Fruit fly (Drosophila melanogaster) whole organism, embryonic: ENCODE data around the gene Notum.

Experiments
- Abd-B ChIP-seq: fragments of 200-800 bp; sonication (Bioruptor generic); optimal IDR thresholded peaks from 2 replicates; lab custom pipeline; 2018; ENCODE audit warnings: missing biosample characterization, mild to moderate bottlenecking, missing genetic modification characterization, moderate library complexity
- Asciz ChIP-seq: fragments of 200-800 bp; sonication (Bioruptor generic); optimal IDR thresholded peaks from 2 replicates; lab custom pipeline; 2017; ENCODE audit warnings: missing biosample characterization, mild to moderate bottlenecking, missing genetic modification characterization, missing genetic modification reagents
- CG1233 ChIP-seq: fragments of 200-800 bp; sonication (Bioruptor generic); optimal IDR thresholded peaks from 4 replicates; lab custom pipeline; 2018; ENCODE audit warnings: missing biosample characterization, mild to moderate bottlenecking, missing genetic modification characterization
- CG14667 ChIP-seq: fragments of 200-800 bp; sonication (Bioruptor generic); IDR thresholded peaks from 2 replicates; pipeline ENCODE4 v1.3.6; 2022; ENCODE audit warnings: missing biosample characterization, missing genetic modification characterization
- CG14860 ChIP-seq: fragments of 200-800 bp; sonication (Bioruptor generic); IDR thresholded peaks from 3 replicates; pipeline ENCODE4 v1.3.6; 2022; ENCODE audit warnings: missing biosample characterization, missing genetic modification characterization; ENCODE audit not compliant: partially characterized antibody
- CG1529 ChIP-seq: fragments of 200-800 bp; sonication (Bioruptor generic); optimal IDR thresholded peaks from 3 replicates; lab custom pipeline; 2018; ENCODE audit warnings: missing biosample characterization, missing genetic modification characterization
- CG16863 ChIP-seq: fragments of 200-800 bp; sonication (Bioruptor generic); optimal IDR thresholded peaks from 3 replicates; lab custom pipeline; 2016; ENCODE audit warnings: missing biosample characterization, missing genetic modification characterization
- CG18764 ChIP-seq: fragments of 200-800 bp; sonication (Bioruptor generic); optimal IDR thresholded peaks from 3 replicates; lab custom pipeline; 2016; ENCODE audit warnings: missing biosample characterization, missing genetic modification characterization
- CG2875 ChIP-seq: fragments of 200-800 bp; sonication (Bioruptor generic); optimal IDR thresholded peaks from 2 replicates; lab custom pipeline; 2017; ENCODE audit warnings: missing biosample characterization, mild to moderate bottlenecking, missing genetic modification characterization, missing genetic modification reagents
- CG31224 ChIP-seq: fragments of 200-800 bp; sonication (Bioruptor generic); IDR thresholded peaks from 2 replicates; pipeline ENCODE4 v1.3.6; 2022; ENCODE audit warnings: missing biosample characterization, missing genetic modification characterization
- CG31365 ChIP-seq: fragments of 200-800 bp; sonication (Bioruptor generic); optimal IDR thresholded peaks from 2 replicates; lab custom pipeline; 2018; ENCODE audit warnings: missing biosample characterization, mild to moderate bottlenecking, missing genetic modification characterization
- CG33213 ChIP-seq: fragments of 200-800 bp; sonication (Bioruptor generic); optimal IDR thresholded peaks from 3 replicates; lab custom pipeline; 2016; ENCODE audit warnings: missing biosample characterization, missing genetic modification characterization
- CG3995 ChIP-seq: fragments of 200-800 bp; sonication (Bioruptor generic); optimal IDR thresholded peaks from 3 replicates; lab custom pipeline; 2016; ENCODE audit warnings: missing biosample characterization, missing genetic modification characterization
- CG4730 ChIP-seq: fragments of 200-800 bp; sonication (Bioruptor generic); IDR thresholded peaks from 2 replicates; pipeline ENCODE4 v1.3.6; 2022; ENCODE audit warnings: missing biosample characterization, missing genetic modification characterization
- CG5180 ChIP-seq: fragments of 200-800 bp; sonication (Bioruptor generic); optimal IDR thresholded peaks from 3 replicates; lab custom pipeline; 2017; ENCODE audit warnings: missing biosample characterization, missing genetic modification characterization, mild to moderate bottlenecking, moderate library complexity, missing genetic modification reagents
- CG6689 ChIP-seq: fragments of 200-800 bp; sonication (Bioruptor generic); IDR thresholded peaks from 2 replicates; pipeline ENCODE4 v1.3.6; 2022; ENCODE audit warnings: missing biosample characterization, missing genetic modification characterization
- CG7372 ChIP-seq: fragments of 200-800 bp; sonication (Bioruptor generic); IDR thresholded peaks from 2 replicates; pipeline ENCODE4 v1.3.6; 2022; ENCODE audit warnings: missing biosample characterization, missing genetic modification characterization
- CG8290 ChIP-seq, 3 experiments: fragments of 200-800 bp; sonication (Bioruptor generic); optimal IDR thresholded peaks; 2 replicates each; lab custom pipeline; 2016 to 2019; ENCODE audit warnings: missing biosample characterization in 3 of 3, missing genetic modification characterization in 3 of 3, mild to moderate bottlenecking in 2 of 3, moderate library complexity in 1 of 3
- CG8765 ChIP-seq: fragments of 200-800 bp; sonication (Bioruptor generic); IDR thresholded peaks from 2 replicates; pipeline ENCODE4 v1.3.6; 2022; ENCODE audit warnings: missing biosample characterization, missing genetic modification characterization
- D19B ChIP-seq: fragments of 200-800 bp; sonication (Bioruptor generic); optimal IDR thresholded peaks from 2 replicates; lab custom pipeline; 2017; ENCODE audit warnings: missing biosample characterization, mild to moderate bottlenecking, missing genetic modification characterization
- Drgx ChIP-seq: fragments of 200-800 bp; sonication (Bioruptor generic); IDR thresholded peaks from 2 replicates; pipeline ENCODE4 v1.3.6; 2022; ENCODE audit warnings: missing biosample characterization, missing genetic modification characterization
- E2f1 ChIP-seq: fragments of 200-800 bp; sonication (Bioruptor generic); IDR thresholded peaks from 2 replicates; pipeline ENCODE4 v1.3.6; 2022; ENCODE audit warnings: missing biosample characterization, missing genetic modification characterization
- HLH4C ChIP-seq: fragments of 200-800 bp; sonication (Bioruptor generic); IDR thresholded peaks from 3 replicates; pipeline ENCODE4 v1.3.6; 2022; ENCODE audit warnings: missing biosample characterization, missing genetic modification characterization; ENCODE audit not compliant: partially characterized antibody
- Hr39 ChIP-seq: fragments of >200 bp; optimal IDR thresholded peaks from 2 replicates; lab custom pipeline; 2017
- MTF-1 ChIP-seq: fragments of 200-800 bp; sonication (Bioruptor generic); optimal IDR thresholded peaks from 2 replicates; lab custom pipeline; 2018; ENCODE audit warnings: missing biosample characterization, mild to moderate bottlenecking, missing genetic modification characterization, borderline replicate concordance
- Mad ChIP-seq: fragments of 200-800 bp; sonication (Bioruptor generic); optimal IDR thresholded peaks from 2 replicates; lab custom pipeline; 2016; ENCODE audit warnings: missing biosample characterization, missing genetic modification characterization
- Med ChIP-seq: fragments of 200-800 bp; sonication (Bioruptor generic); peaks from one replicate; lab custom pipeline; 2016; ENCODE audit warnings: missing biosample characterization, missing genetic modification characterization, mild to moderate bottlenecking, inconsistent platforms, moderate library complexity
- Neu2 ChIP-seq: fragments of 200-800 bp; sonication (Bioruptor generic); optimal IDR thresholded peaks from 3 replicates; lab custom pipeline; 2016; ENCODE audit warnings: missing biosample characterization, missing genetic modification characterization, borderline replicate concordance
- NfI ChIP-seq: fragments of 200-800 bp; sonication (Bioruptor generic); optimal IDR thresholded peaks from 3 replicates; lab custom pipeline; 2018; ENCODE audit warnings: missing biosample characterization, mild to moderate bottlenecking, missing genetic modification characterization, moderate library complexity
- Opbp ChIP-seq: fragments of 200-800 bp; sonication (Bioruptor generic); IDR thresholded peaks from 3 replicates; pipeline ENCODE4 v1.3.6; 2022; ENCODE audit warnings: missing biosample characterization, missing genetic modification characterization; ENCODE audit not compliant: partially characterized antibody
- Sox102F ChIP-seq: fragments of 200-800 bp; sonication (Bioruptor generic); optimal IDR thresholded peaks from 2 replicates; lab custom pipeline; 2018; ENCODE audit warnings: missing biosample characterization, mild to moderate bottlenecking, missing genetic modification characterization, moderate library complexity
- aop ChIP-seq: fragments of 200-800 bp; sonication (Bioruptor generic); IDR thresholded peaks from 2 replicates; pipeline ENCODE4 v1.3.6; 2022; ENCODE audit warnings: missing biosample characterization, missing genetic modification characterization
- bowl ChIP-seq: fragments of 200-800 bp; sonication (Bioruptor generic); IDR thresholded peaks from 2 replicates; pipeline ENCODE4 v1.3.6; 2022; ENCODE audit warnings: missing biosample characterization, missing genetic modification characterization
- ci ChIP-seq: fragments of 200-800 bp; sonication (Bioruptor generic); IDR thresholded peaks from 3 replicates; pipeline ENCODE4 v1.3.6; 2022; ENCODE audit warnings: missing biosample characterization, missing genetic modification characterization
- dati ChIP-seq: fragments of 200-800 bp; sonication (Bioruptor generic); IDR thresholded peaks from 2 replicates; pipeline ENCODE4 v1.3.6; 2022; ENCODE audit warnings: missing biosample characterization, missing genetic modification characterization
- dm ChIP-seq: fragments of 200-800 bp; sonication (Bioruptor generic); optimal IDR thresholded peaks from 3 replicates; lab custom pipeline; 2016; ENCODE audit warnings: missing biosample characterization, missing genetic modification characterization
- en ChIP-seq: fragments of 200-800 bp; sonication (Bioruptor generic); optimal IDR thresholded peaks from 2 replicates; lab custom pipeline; 2016; ENCODE audit warnings: missing biosample characterization, missing genetic modification characterization
- fru ChIP-seq: fragments of >200 bp; optimal IDR thresholded peaks from 2 replicates; lab custom pipeline; 2017
- fu2 ChIP-seq: fragments of 200-800 bp; sonication (Bioruptor generic); optimal IDR thresholded peaks from 2 replicates; lab custom pipeline; 2016; ENCODE audit warnings: missing biosample characterization, missing genetic modification characterization
- gcm2 ChIP-seq: fragments of 200-800 bp; sonication (Bioruptor generic); optimal IDR thresholded peaks from 2 replicates; lab custom pipeline; 2016; ENCODE audit warnings: missing biosample characterization, missing genetic modification characterization
- gro ChIP-seq: fragments of 200-800 bp; sonication (Bioruptor generic); optimal IDR thresholded peaks from 2 replicates; lab custom pipeline; 2016; ENCODE audit warnings: missing biosample characterization, missing genetic modification characterization
- klu ChIP-seq: fragments of 200-800 bp; sonication (Bioruptor generic); IDR thresholded peaks from 2 replicates; pipeline ENCODE4 v1.3.6; 2022; ENCODE audit warnings: missing biosample characterization, missing genetic modification characterization
- pb ChIP-seq: fragments of 200-800 bp; sonication (Bioruptor generic); optimal IDR thresholded peaks from 3 replicates; lab custom pipeline; 2016; ENCODE audit warnings: missing biosample characterization, missing genetic modification characterization
- pfk ChIP-seq: fragments of 200-800 bp; sonication (Bioruptor generic); optimal IDR thresholded peaks from 2 replicates; lab custom pipeline; 2018; ENCODE audit warnings: missing biosample characterization, mild to moderate bottlenecking, missing genetic modification characterization, moderate library complexity
- phol ChIP-seq: fragments of 200-800 bp; sonication (Bioruptor generic); optimal IDR thresholded peaks from 3 replicates; lab custom pipeline; 2018; ENCODE audit warnings: missing biosample characterization, mild to moderate bottlenecking, missing genetic modification characterization, moderate library complexity
- salm ChIP-seq: fragments of 200-800 bp; sonication (Bioruptor generic); optimal IDR thresholded peaks from 2 replicates; lab custom pipeline; 2018; ENCODE audit warnings: missing biosample characterization, mild to moderate bottlenecking, missing genetic modification characterization
- seq ChIP-seq: fragments of 200-800 bp; sonication (Bioruptor generic); IDR thresholded peaks from 2 replicates; pipeline ENCODE4 v1.3.6; 2022; ENCODE audit warnings: missing biosample characterization, missing genetic modification characterization
- sisA ChIP-seq: fragments of 200-800 bp; sonication (Bioruptor generic); IDR thresholded peaks from 2 replicates; pipeline ENCODE4 v1.3.6; 2022; ENCODE audit warnings: missing biosample characterization, missing genetic modification characterization
- slou ChIP-seq: fragments of 200-800 bp; sonication (Bioruptor generic); optimal IDR thresholded peaks from 3 replicates; lab custom pipeline; 2016; ENCODE audit warnings: missing biosample characterization, missing genetic modification characterization
- tx ChIP-seq: fragments of 200-800 bp; sonication (Bioruptor generic); optimal IDR thresholded peaks from 2 replicates; lab custom pipeline; 2016; ENCODE audit warnings: missing biosample characterization, missing genetic modification characterization
- yki ChIP-seq: fragments of >200 bp; optimal IDR thresholded peaks from 3 replicates; lab custom pipeline; 2018

Notum gene

dm6 chr3L:16021064-16021683 is 2.1 kb upstream of the Notum start (continued):
- no peak for TF ChIP-seq Neu2 (GFP tag; lab: Kevin White, UChicago)
- peak; percentile 10 for TF ChIP-seq CG18764 (GFP tag; lab: Kevin White, UChicago)
- TF ChIP-seq Opbp (GFP tag; lab: Robert Waterston, UW) = no peak
- no peak for TF ChIP-seq gro (GFP tag; lab: Kevin White, UChicago)
- no peak for TF ChIP-seq dati (GFP tag; lab: Robert Waterston, UW)
- peak; percentile 73 for TF ChIP-seq ci (GFP tag; lab: Robert Waterston, UW)
- peak; percentile 21 for TF ChIP-seq pb (GFP tag; lab: Kevin White, UChicago)
- no peak for TF ChIP-seq tx (GFP tag; lab: Kevin White, UChicago)
- TF ChIP-seq D19B (GFP tag; lab: Kevin White, UChicago) = no peak
- TF ChIP-seq Drgx (GFP tag; lab: Robert Waterston, UW) = no peak
- peak; percentile 76 for TF ChIP-seq phol (tag; lab: Kevin White, UChicago)
- TF ChIP-seq CG14667 (GFP tag; lab: Robert Waterston, UW) = 0 out of 2 replicates have a peak, but pooled peaks have one; percentile 7
- TF ChIP-seq bowl = no peak
- TF ChIP-seq dm (GFP tag; lab: Kevin White, UChicago) = no peak
- TF ChIP-seq pfk (GFP tag; lab: Kevin White, UChicago) = no peak
- TF ChIP-seq Med = peak; percentile 80
- no peak for TF ChIP-seq HLH4C (GFP tag; lab: Robert Waterston, UW)
- no peak for TF ChIP-seq Hr39 (lab: Kevin White, UChicago)
- TF ChIP-seq CG4730 (GFP tag; lab: Robert Waterston, UW) = peak; percentile 38; the same call in 1 of the 2 replicates
- TF ChIP-seq CG1529 (GFP tag; lab: Kevin White, UChicago) = no peak
- TF ChIP-seq yki = no peak
- TF ChIP-seq fru (lab: Kevin White, UChicago) = no peak
- no peak for TF ChIP-seq klu (GFP tag; lab: Robert Waterston, UW)
- no peak for TF ChIP-seq salm (tag; lab: Kevin White, UChicago)
- TF ChIP-seq gcm2 (GFP tag; lab: Kevin White, UChicago) = no peak
- no peak for TF ChIP-seq CG31224 (GFP tag; lab: Robert Waterston, UW)
- TF ChIP-seq fu2 = no peak
- TF ChIP-seq CG7372 = no peak
- no peak for TF ChIP-seq aop
- TF ChIP-seq Abd-B = peak; percentile 27
- no peak for TF ChIP-seq en
- no peak for TF ChIP-seq CG2875 (GFP tag; lab: Kevin White, UChicago)
- TF ChIP-seq Sox102F (GFP tag; lab: Kevin White, UChicago) = peak; percentile 59
- peak; percentile 14 for TF ChIP-seq CG8290 (GFP tag; optimal IDR thresholded peaks at IDR 0.05; lab: Kevin White, UChicago)
- peak; percentile 30 to 31 for TF ChIP-seq CG8290 (tag; optimal IDR thresholded peaks at IDR 0.05; lab: Kevin White, UChicago)
- peak; percentile 53; the same call in 1 of the 2 replicates for TF ChIP-seq sisA (GFP tag; lab: Robert Waterston, UW)
- no peak for TF ChIP-seq seq (GFP tag; lab: Robert Waterston, UW)
- TF ChIP-seq CG33213 (GFP tag; lab: Kevin White, UChicago) = peak; percentile 1
- TF ChIP-seq CG8765 (GFP tag; lab: Robert Waterston, UW) = peak; percentile 84
- peak; percentile 47 for TF ChIP-seq CG1233 (GFP tag; lab: Kevin White, UChicago)
- peak; percentile 42; the same call in 1 of the 2 replicates for TF ChIP-seq E2f1 (GFP tag; lab: Robert Waterston, UW)
- peak; percentile 41 for TF ChIP-seq CG16863 (GFP tag; lab: Kevin White, UChicago)
- TF ChIP-seq slou (GFP tag; lab: Kevin White, UChicago) = no peak
- TF ChIP-seq CG14860 (GFP tag; lab: Robert Waterston, UW) = no peak
- peak; percentile 21 for TF ChIP-seq Mad (GFP tag; lab: Kevin White, UChicago)
- no peak for TF ChIP-seq Asciz (GFP tag; lab: Kevin White, UChicago)
- TF ChIP-seq CG3995 (GFP tag; lab: Kevin White, UChicago) = no peak
- TF ChIP-seq CG6689 (GFP tag; lab: Robert Waterston, UW) = peak; percentile 53; the same call in 1 of the 2 replicates
- no peak for TF ChIP-seq CG5180 (GFP tag; lab: Kevin White, UChicago)
- no peak for TF ChIP-seq CG31365 (tag; lab: Kevin White, UChicago)
- no peak for TF ChIP-seq MTF-1
- peak; percentile 5 for TF ChIP-seq NfI
